Worm (Caenorhabditis elegans) whole organism, L4 larva: Measurements from ENCODE around the gene acd-4.
A peak's percentile ranks its signal among the peaks of the same experiment; 100 is the strongest.

ENCODE experiments used
- D1046.2 ChIP-seq: fragments of 200-800 bp; sonication (Bioruptor generic); IDR thresholded peaks from 2 replicates; pipeline ENCODE4 v1.3.6; 2022; ENCODE audit warnings: missing genetic modification characterization, missing compliant biosample characterization
- Y105C5A.15 ChIP-seq: fragments of 200-800 bp; sonication (Bioruptor generic); IDR thresholded peaks from 2 replicates; pipeline ENCODE4 v1.3.6; 2022; ENCODE audit warnings: missing genetic modification characterization, missing compliant biosample characterization
- Y75B8A.6 ChIP-seq: fragments of 200-800 bp; sonication (Bioruptor generic); IDR thresholded peaks from 2 replicates; pipeline ENCODE4 v1.3.6; 2022; ENCODE audit warnings: missing genetic modification reagents, missing genetic modification characterization, missing compliant biosample characterization
- ZK337.2 ChIP-seq: fragments of 200-800 bp; sonication (Bioruptor generic); IDR thresholded peaks from 2 replicates; pipeline ENCODE4 v1.3.6; 2022; ENCODE audit warnings: missing genetic modification reagents, missing genetic modification characterization, missing compliant biosample characterization
- ceh-20 ChIP-seq: fragments of 200-800 bp; sonication (Bioruptor generic); IDR thresholded peaks from 2 replicates; pipeline ENCODE4 v1.3.6; 2022; ENCODE audit warnings: missing genetic modification reagents, missing genetic modification characterization, missing compliant biosample characterization
- ceh-28 ChIP-seq: fragments of 150-350 bp; optimal IDR thresholded peaks from 2 replicates; lab custom pipeline; 2014; ENCODE audit warnings: missing biosample characterization, missing genetic modification reagents, missing genetic modification characterization
- ceh-82 ChIP-seq: sonication (generic microtip); optimal IDR thresholded peaks from 2 replicates; lab custom pipeline; 2017; ENCODE audit warnings: missing biosample characterization, missing genetic modification characterization
- daf-16 ChIP-seq, 3 experiments: sonication (generic microtip); optimal IDR thresholded peaks; 2 replicates each; lab custom pipeline; 2016 to 2017; ENCODE audit warnings: missing genetic modification characterization in 3 of 3, missing genetic modification reagents in 3 of 3, mild to moderate bottlenecking in 2 of 3, missing compliant biosample characterization in 2 of 3, missing biosample characterization in 1 of 3, moderate library complexity in 1 of 3
- daf-8 ChIP-seq: fragments of 200-800 bp; sonication (Bioruptor generic); IDR thresholded peaks from 2 replicates; pipeline ENCODE4 v1.3.6; 2022; ENCODE audit warnings: missing genetic modification characterization, missing compliant biosample characterization
- dmd-6 ChIP-seq: fragments of 200-800 bp; sonication (Bioruptor generic); IDR thresholded peaks from 2 replicates; pipeline ENCODE4 v1.3.6; 2022; ENCODE audit warnings: missing genetic modification reagents, missing genetic modification characterization, missing compliant biosample characterization
- dmd-8 ChIP-seq: fragments of 200-800 bp; sonication (Bioruptor generic); IDR thresholded peaks from 2 replicates; pipeline ENCODE4 v1.3.6; 2022; ENCODE audit warnings: missing genetic modification characterization, missing compliant biosample characterization
- dmd-9 ChIP-seq: fragments of 200-800 bp; sonication (Bioruptor generic); IDR thresholded peaks from 2 replicates; pipeline ENCODE4 v1.3.6; 2022; ENCODE audit warnings: missing genetic modification reagents, missing genetic modification characterization, missing compliant biosample characterization
- dpl-1 ChIP-seq: fragments of 150-350 bp; optimal IDR thresholded peaks from 2 replicates; lab custom pipeline; 2014; ENCODE audit warnings: missing biosample characterization, missing genetic modification reagents, missing genetic modification characterization
- dve-1 ChIP-seq: sonication (generic microtip); optimal IDR thresholded peaks from 2 replicates; lab custom pipeline; 2017; ENCODE audit warnings: antibody characterized with exemption, mild to moderate bottlenecking, missing genetic modification characterization, missing compliant biosample characterization; ENCODE audit not compliant: insufficient read depth
- hlh-11 ChIP-seq: fragments of 200-800 bp; sonication (Bioruptor generic); optimal IDR thresholded peaks from 2 replicates; lab custom pipeline; 2018; ENCODE audit warnings: mild to moderate bottlenecking, missing genetic modification characterization, missing compliant biosample characterization
- hlh-30 ChIP-seq: sonication (generic microtip); optimal IDR thresholded peaks from 2 replicates; lab custom pipeline; 2017; ENCODE audit warnings: antibody characterized with exemption, mild to moderate bottlenecking, missing genetic modification characterization, missing compliant biosample characterization; ENCODE audit not compliant: insufficient read depth
- jun-1 ChIP-seq: fragments of 150-350 bp; optimal IDR thresholded peaks from 2 replicates; lab custom pipeline; 2014; ENCODE audit warnings: missing biosample characterization, missing genetic modification reagents, missing genetic modification characterization
- lin-29 ChIP-seq: fragments of 200-800 bp; sonication (Bioruptor generic); IDR thresholded peaks from 2 replicates; pipeline ENCODE4 v1.3.6; 2022; ENCODE audit warnings: missing genetic modification reagents, missing genetic modification characterization, missing compliant biosample characterization
- lin-38 ChIP-seq: fragments of 200-800 bp; sonication (Bioruptor generic); IDR thresholded peaks from 2 replicates; pipeline ENCODE4 v1.3.6; 2022; ENCODE audit warnings: missing genetic modification reagents, missing genetic modification characterization, missing compliant biosample characterization
- lin-39 ChIP-seq: fragments of 150-350 bp; optimal IDR thresholded peaks from 2 replicates; lab custom pipeline; 2014; ENCODE audit warnings: missing biosample characterization, missing genetic modification reagents, missing genetic modification characterization
- lir-3 ChIP-seq: sonication (generic microtip); optimal IDR thresholded peaks from 2 replicates; lab custom pipeline; 2016; ENCODE audit warnings: mild to moderate bottlenecking, missing genetic modification characterization, missing compliant biosample characterization
- lsy-2 ChIP-seq, 2 experiments: fragments of 150-350 bp in 1 of 2; sonication (generic microtip) in 1 of 2; optimal IDR thresholded peaks; 2 replicates each; lab custom pipeline; 2014 to 2017; ENCODE audit warnings: missing biosample characterization in 2 of 2, missing genetic modification characterization in 2 of 2
- mdl-1 ChIP-seq, 2 experiments: fragments of 150-350 bp in 1 of 2; sonication (generic microtip) in 1 of 2; optimal IDR thresholded peaks; 2 replicates each; lab custom pipeline; 2014 to 2017; ENCODE audit warnings: missing biosample characterization in 2 of 2, missing genetic modification characterization in 2 of 2
- mdt-29 ChIP-seq: fragments of 200-800 bp; sonication (Bioruptor generic); IDR thresholded peaks from 2 replicates; pipeline ENCODE4 v1.3.6; 2022; ENCODE audit warnings: missing genetic modification reagents, missing genetic modification characterization, missing compliant biosample characterization
- mep-1 ChIP-seq: fragments of 150-350 bp; sonication (generic microtip); optimal IDR thresholded peaks from 3 replicates; lab custom pipeline; 2014; ENCODE audit warnings: missing biosample characterization, missing genetic modification characterization
- mes-2 ChIP-seq: sonication (generic microtip); optimal IDR thresholded peaks from 2 replicates; lab custom pipeline; 2016; ENCODE audit warnings: missing genotype, mild to moderate bottlenecking, missing genetic modification characterization, missing compliant biosample characterization; ENCODE audit not compliant: poor library complexity, severe bottlenecking
- nhr-102 ChIP-seq: sonication (generic microtip); optimal IDR thresholded peaks from 2 replicates; lab custom pipeline; 2016; ENCODE audit warnings: mild to moderate bottlenecking, missing genetic modification characterization, moderate library complexity, missing compliant biosample characterization
- nhr-25 ChIP-seq: sonication (generic microtip); optimal IDR thresholded peaks from 2 replicates; lab custom pipeline; 2017; ENCODE audit warnings: missing genetic modification characterization, mild to moderate bottlenecking, missing compliant biosample characterization, antibody characterized with exemption, moderate library complexity, borderline replicate concordance; ENCODE audit not compliant: insufficient read depth
- nhr-28 ChIP-seq: fragments of 150-350 bp; optimal IDR thresholded peaks from 2 replicates; lab custom pipeline; 2014; ENCODE audit warnings: missing biosample characterization, missing genetic modification characterization
- nhr-42 ChIP-seq: fragments of 200-800 bp; sonication (Bioruptor generic); IDR thresholded peaks from 2 replicates; pipeline ENCODE4 v1.3.6; 2022; ENCODE audit warnings: missing genetic modification characterization, missing compliant biosample characterization
- php-3 ChIP-seq: fragments of 200-800 bp; sonication (Bioruptor generic); IDR thresholded peaks from 2 replicates; pipeline ENCODE4 v1.3.6; 2022; ENCODE audit warnings: missing genetic modification reagents, missing genetic modification characterization, missing compliant biosample characterization
- pqm-1 ChIP-seq: sonication (generic microtip); optimal IDR thresholded peaks from 2 replicates; lab custom pipeline; 2017; ENCODE audit warnings: missing biosample characterization, missing genetic modification characterization
- skn-1 ChIP-seq: fragments of 150-350 bp; optimal IDR thresholded peaks from 2 replicates; lab custom pipeline; 2014; ENCODE audit warnings: missing biosample characterization, missing genetic modification characterization
- snpc-1.2 ChIP-seq: fragments of 200-800 bp; sonication (Bioruptor generic); IDR thresholded peaks from 2 replicates; pipeline ENCODE4 v1.3.6; 2022; ENCODE audit warnings: missing genetic modification reagents, missing genetic modification characterization, missing compliant biosample characterization
- snpc-4 ChIP-seq: fragments of 150-350 bp; optimal IDR thresholded peaks from 2 replicates; lab custom pipeline; 2014; ENCODE audit warnings: missing biosample characterization, missing genetic modification characterization
- spr-1 ChIP-seq: sonication (generic microtip); optimal IDR thresholded peaks from 2 replicates; lab custom pipeline; 2016; ENCODE audit warnings: mild to moderate bottlenecking, missing genetic modification characterization, missing compliant biosample characterization
- spr-3 ChIP-seq: fragments of 200-800 bp; sonication (Bioruptor generic); optimal IDR thresholded peaks from 2 replicates; lab custom pipeline; 2018; ENCODE audit warnings: mild to moderate bottlenecking, missing genetic modification characterization, missing compliant biosample characterization
- tag-97 ChIP-seq: fragments of 200-800 bp; sonication (Bioruptor generic); IDR thresholded peaks from 2 replicates; pipeline ENCODE4 v1.3.6; 2022; ENCODE audit warnings: missing genetic modification characterization, missing compliant biosample characterization
- tra-1 ChIP-seq: fragments of 200-800 bp; sonication (Bioruptor generic); IDR thresholded peaks from 2 replicates; pipeline ENCODE4 v1.3.6; 2022; ENCODE audit warnings: missing genetic modification reagents, missing genetic modification characterization, missing compliant biosample characterization
- unc-130 ChIP-seq: sonication (generic microtip); optimal IDR thresholded peaks from 2 replicates; lab custom pipeline; 2016; ENCODE audit warnings: missing genetic modification reagents, missing genetic modification characterization, missing compliant biosample characterization
- unc-62 ChIP-seq, 3 experiments: fragments of 150-350 bp in 1 of 3; sonication (generic microtip); optimal IDR thresholded peaks in 2 of 3; peaks in 1 of 3; 1 replicate in 1 of 3; 2 replicates in 2 of 3; lab custom pipeline; 2014 to 2017; ENCODE audit warnings: missing biosample characterization in 3 of 3, missing genetic modification characterization in 3 of 3, missing genetic modification reagents in 3 of 3, missing genotype in 1 of 3
- vab-7 ChIP-seq: fragments of 200-800 bp; sonication (Bioruptor generic); IDR thresholded peaks from 2 replicates; pipeline ENCODE4 v1.3.6; 2022; ENCODE audit warnings: missing genetic modification reagents, missing genetic modification characterization, missing compliant biosample characterization
- zfp-2 ChIP-seq: sonication (generic microtip); optimal IDR thresholded peaks from 2 replicates; lab custom pipeline; 2016; ENCODE audit warnings: mild to moderate bottlenecking, missing genetic modification characterization, missing compliant biosample characterization
- zfp-3 ChIP-seq: fragments of 200-800 bp; sonication (Bioruptor generic); conservative IDR thresholded peaks from 2 replicates; pipeline ENCODE4 v1.3.6; 2022; ENCODE audit warnings: missing genetic modification reagents, missing genetic modification characterization, missing compliant biosample characterization
- zip-11 ChIP-seq: fragments of 200-800 bp; sonication (Bioruptor generic); IDR thresholded peaks from 2 replicates; pipeline ENCODE4 v1.3.6; 2022; ENCODE audit warnings: missing genetic modification characterization, missing compliant biosample characterization
- ztf-11 ChIP-seq: fragments of 150-350 bp; optimal IDR thresholded peaks from 2 replicates; lab custom pipeline; 2014; ENCODE audit warnings: missing biosample characterization, missing genetic modification characterization
- ztf-7 ChIP-seq: fragments of 150-350 bp; optimal IDR thresholded peaks from 2 replicates; lab custom pipeline; 2014; ENCODE audit warnings: missing biosample characterization, missing genetic modification characterization

The acd-4 gene

DNA sequence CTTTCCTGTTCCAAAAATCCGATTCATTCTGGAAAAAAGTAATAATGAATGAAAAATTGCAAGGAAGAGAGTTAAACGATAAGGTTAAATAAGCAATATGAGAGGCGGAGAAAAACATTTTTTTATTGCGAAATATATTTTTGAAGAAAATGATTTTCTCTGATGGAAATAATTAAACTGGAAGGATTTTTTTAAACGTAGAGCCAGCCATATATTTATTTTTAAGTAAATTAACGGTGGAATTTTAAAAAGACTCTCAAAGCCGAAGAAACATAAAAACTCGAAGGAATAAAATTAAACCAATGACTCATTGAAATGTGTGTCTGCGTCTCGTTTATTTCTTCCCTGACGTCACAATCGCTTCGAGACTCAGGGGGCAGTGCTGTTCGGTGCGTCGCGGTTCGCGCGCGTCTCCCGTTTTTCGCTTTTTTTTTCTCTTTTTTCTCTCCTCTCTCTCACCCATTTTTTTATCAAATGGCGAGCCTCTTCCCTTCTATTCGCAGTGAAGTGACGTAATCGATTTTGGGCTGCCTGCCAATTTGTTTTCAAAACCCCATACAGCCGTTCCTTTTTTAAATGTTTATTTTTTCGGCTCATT is 31.8 kb upstream of the acd-4 start, which contains the start of gene vps-60 (continued):
- TF ChIP-seq vab-7 (GFP tag; lab: Robert Waterston, UW), result peak; percentile 56
- TF ChIP-seq dmd-8 (GFP tag; lab: Robert Waterston, UW), result no peak
- TF ChIP-seq dpl-1 (GFP tag; lab: Kevin White, UChicago), result peak; percentile 82
- TF ChIP-seq unc-130 (GFP tag; lab: Kevin White, UChicago), result peak; percentile 79
- TF ChIP-seq snpc-4 (tag; lab: Kevin White, UChicago), result peak; percentile 18
- TF ChIP-seq jun-1 (tag; lab: Kevin White, UChicago), result peak; percentile 90
- peak; percentile 95 for TF ChIP-seq tra-1 (GFP tag; lab: Robert Waterston, UW)
- TF ChIP-seq ztf-11, result no peak
- no peak for TF ChIP-seq Y105C5A.15
- TF ChIP-seq php-3 (GFP tag; lab: Robert Waterston, UW), result 0 out of 2 replicates have a peak, but pooled peaks have one; percentile 58
- TF ChIP-seq Y75B8A.6, result no peak
- peak; percentile 55; the same call in 1 of the 2 replicates for TF ChIP-seq zfp-3 (GFP tag; lab: Robert Waterston, UW)
- no peak for TF ChIP-seq ceh-82 (tag; lab: Kevin White, UChicago)
- peak; percentile 49 for TF ChIP-seq ztf-7 (tag; lab: Kevin White, UChicago)
- no peak for TF ChIP-seq lin-39 (tag; lab: Kevin White, UChicago)
- TF ChIP-seq snpc-1.2 (GFP tag; lab: Robert Waterston, UW), result no peak
- TF ChIP-seq spr-1, result peak; percentile 69
- peak; percentile 77; the same call in 1 of the 2 replicates for TF ChIP-seq nhr-42 (GFP tag; lab: Robert Waterston, UW)
- TF ChIP-seq ceh-28 (tag; lab: Kevin White, UChicago), result peak; percentile 33
- no peak for TF ChIP-seq zip-11 (GFP tag; lab: Robert Waterston, UW)
- TF ChIP-seq mdt-29 (GFP tag; lab: Robert Waterston, UW), result no peak
- TF ChIP-seq hlh-11, result peak; percentile 97
- peak; percentile 77 for TF ChIP-seq lin-38 (GFP tag; lab: Robert Waterston, UW)
- no peak for TF ChIP-seq daf-8
- TF ChIP-seq lin-29 (GFP tag; lab: Robert Waterston, UW), result peak; percentile 76; the same call in 1 of the 2 replicates
- no peak for TF ChIP-seq ZK337.2 (GFP tag; lab: Robert Waterston, UW)
- TF ChIP-seq skn-1 (tag; lab: Kevin White, UChicago), result no peak
- TF ChIP-seq D1046.2, result no peak
- no peak for TF ChIP-seq lir-3 (tag; lab: Kevin White, UChicago)
- TF ChIP-seq nhr-102 (tag; lab: Kevin White, UChicago), result peak; percentile 66
- TF ChIP-seq dmd-9 (GFP tag; lab: Robert Waterston, UW), result no peak

- no peak for TF ChIP-seq pqm-1
- TF ChIP-seq tag-97 (GFP tag; lab: Robert Waterston, UW), result no peak
- TF ChIP-seq mes-2, result peak; percentile 10
- TF ChIP-seq nhr-28 (tag; lab: Kevin White, UChicago), result peak; percentile 59
- peak; percentile 36; the same call in 1 of the 2 replicates for TF ChIP-seq ceh-20 (GFP tag; lab: Robert Waterston, UW)
- TF ChIP-seq mep-1 (tag; lab: Kevin White, UChicago), result peak; percentile 28
- TF ChIP-seq daf-16 (GFP tag; optimal IDR thresholded peaks at IDR 0.05; lab: Kevin White, UChicago), result no peak
- peak; percentile 9 for TF ChIP-seq daf-16 (tag; optimal IDR thresholded peaks at IDR 0.05; lab: Kevin White, UChicago)
- peak in 1 of 2 experiments; percentile 50 for TF ChIP-seq lsy-2 (tag; optimal IDR thresholded peaks at IDR 0.05; lab: Kevin White, UChicago)
- peak; percentile 49 for TF ChIP-seq hlh-11
- TF ChIP-seq hlh-30 (tag; lab: Kevin White, UChicago), result peak; percentile 63
- TF ChIP-seq zfp-2 (tag; lab: Kevin White, UChicago), result no peak
- 0 out of 2 replicates have a peak, but pooled peaks have one; percentile 9 for TF ChIP-seq snpc-1.2 (GFP tag; lab: Robert Waterston, UW)
- no peak for TF ChIP-seq spr-3 (GFP tag; lab: Kevin White, UChicago)
- TF ChIP-seq ztf-7 (tag; lab: Kevin White, UChicago), result no peak
- peak; percentile 18 for TF ChIP-seq dve-1 (tag; lab: Kevin White, UChicago)
- peak in 1 of 2 experiments; percentile 61 for TF ChIP-seq unc-62 (GFP tag; optimal IDR thresholded peaks at IDR 0.05 in 1 of 2; lab: Kevin White, UChicago)
- no peak for TF ChIP-seq unc-62 (tag; optimal IDR thresholded peaks at IDR 0.05; lab: Kevin White, UChicago)
- TF ChIP-seq nhr-25, result peak; percentile 89
- TF ChIP-seq dmd-6, result peak; percentile 37; the same call in 1 of the 2 replicates
- TF ChIP-seq mdl-1 (tag; optimal IDR thresholded peaks at IDR 0.05; lab: Kevin White, UChicago), result peak in 1 of 2 experiments; percentile 54
- TF ChIP-seq, all 104 proteins: peak for 14
Observed at ce11 chrV:8607353-8607850, 30.6 kb upstream of the acd-4 start, which contains the start of gene smk-1. Gene smk-1 (plus strand): TSS chrV:8607800.
